Worm (Caenorhabditis elegans) whole organism, late embryonic: ENCODE data around the gene ZK792.7.

Experiments used
- C08G9.2 ChIP-seq: sonication (generic microtip); optimal IDR thresholded peaks from 2 replicates; lab custom pipeline; 2016; ENCODE audit warnings: mild to moderate bottlenecking, missing genetic modification characterization, moderate library complexity, missing compliant biosample characterization
- C38D4.7 ChIP-seq: fragments of 200-800 bp; sonication (Bioruptor generic); optimal IDR thresholded peaks from 2 replicates; lab custom pipeline; 2018; ENCODE audit warnings: mild to moderate bottlenecking, missing genetic modification characterization, moderate library complexity, missing compliant biosample characterization
- K09A11.1 ChIP-seq: sonication (generic microtip); optimal IDR thresholded peaks from 2 replicates; lab custom pipeline; 2017; ENCODE audit warnings: antibody characterized with exemption, mild to moderate bottlenecking, missing genetic modification characterization, missing compliant biosample characterization; ENCODE audit not compliant: insufficient read depth
- ceh-2 ChIP-seq: sonication (generic microtip); optimal IDR thresholded peaks from 2 replicates; lab custom pipeline; 2016; ENCODE audit warnings: missing genotype, missing genetic modification characterization, missing compliant biosample characterization
- ceh-30 ChIP-seq: fragments of 150-350 bp; optimal IDR thresholded peaks from 2 replicates; lab custom pipeline; 2014; ENCODE audit warnings: missing biosample characterization, missing genetic modification characterization
- ceh-34 ChIP-seq: sonication (generic microtip); optimal IDR thresholded peaks from 2 replicates; lab custom pipeline; 2016; ENCODE audit warnings: mild to moderate bottlenecking, missing genetic modification characterization, missing compliant biosample characterization
- ceh-48 ChIP-seq: sonication (generic microtip); optimal IDR thresholded peaks from 2 replicates; lab custom pipeline; 2016; ENCODE audit warnings: missing genetic modification characterization, inconsistent platforms, missing compliant biosample characterization
- ceh-6 ChIP-seq: fragments of 200-800 bp; sonication (Bioruptor generic); optimal IDR thresholded peaks from 2 replicates; lab custom pipeline; 2018; ENCODE audit warnings: mild to moderate bottlenecking, missing genetic modification characterization, missing compliant biosample characterization
- dmd-4 ChIP-seq: sonication (generic microtip); optimal IDR thresholded peaks from 2 replicates; lab custom pipeline; 2016; ENCODE audit warnings: borderline replicate concordance, missing genetic modification characterization, missing compliant biosample characterization
- dve-1 ChIP-seq: sonication (generic microtip); optimal IDR thresholded peaks from 2 replicates; lab custom pipeline; 2017; ENCODE audit warnings: antibody characterized with exemption, mild to moderate bottlenecking, missing genetic modification characterization, missing compliant biosample characterization
- elt-4 ChIP-seq: sonication (generic microtip); optimal IDR thresholded peaks from 2 replicates; lab custom pipeline; 2016; ENCODE audit warnings: missing genetic modification characterization, missing compliant biosample characterization
- hlh-30 ChIP-seq: sonication (generic microtip); optimal IDR thresholded peaks from 2 replicates; lab custom pipeline; 2017; ENCODE audit warnings: antibody characterized with exemption, missing genetic modification characterization, missing compliant biosample characterization; ENCODE audit not compliant: insufficient read depth
- hlh-6 ChIP-seq: sonication (generic microtip); optimal IDR thresholded peaks from 2 replicates; lab custom pipeline; 2016; ENCODE audit warnings: missing genotype, missing genetic modification characterization, missing compliant biosample characterization
- nhr-232 ChIP-seq: sonication (generic microtip); optimal IDR thresholded peaks from 2 replicates; lab custom pipeline; 2016; ENCODE audit warnings: missing genetic modification characterization, missing compliant biosample characterization
- pat-9 ChIP-seq: fragments of 200-800 bp; sonication (Bioruptor generic); optimal IDR thresholded peaks from 2 replicates; lab custom pipeline; 2018; ENCODE audit warnings: mild to moderate bottlenecking, missing genetic modification characterization, moderate library complexity, missing compliant biosample characterization
- pax-1 ChIP-seq: fragments of 150-350 bp; optimal IDR thresholded peaks from 2 replicates; lab custom pipeline; 2014; ENCODE audit warnings: missing biosample characterization, missing genetic modification characterization
- pha-2 ChIP-seq: sonication (generic microtip); optimal IDR thresholded peaks from 2 replicates; lab custom pipeline; 2017; ENCODE audit warnings: mild to moderate bottlenecking, missing genetic modification characterization, missing compliant biosample characterization
- pqm-1 ChIP-seq: sonication (generic microtip); optimal IDR thresholded peaks from 2 replicates; lab custom pipeline; 2016; ENCODE audit warnings: missing genetic modification characterization, missing compliant biosample characterization
- sox-4 ChIP-seq: sonication (generic microtip); optimal IDR thresholded peaks from 2 replicates; lab custom pipeline; 2017; ENCODE audit warnings: mild to moderate bottlenecking, missing genetic modification characterization, inconsistent platforms, missing compliant biosample characterization
- ttx-3 ChIP-seq: sonication (generic microtip); optimal IDR thresholded peaks from 2 replicates; lab custom pipeline; 2016; ENCODE audit warnings: missing genetic modification reagents, missing genetic modification characterization, missing compliant biosample characterization
- unc-55 ChIP-seq: sonication (generic microtip); optimal IDR thresholded peaks from 2 replicates; lab custom pipeline; 2017; ENCODE audit warnings: missing biosample characterization, missing genetic modification reagents, missing genetic modification characterization

ZK792.7 gene

DNA sequence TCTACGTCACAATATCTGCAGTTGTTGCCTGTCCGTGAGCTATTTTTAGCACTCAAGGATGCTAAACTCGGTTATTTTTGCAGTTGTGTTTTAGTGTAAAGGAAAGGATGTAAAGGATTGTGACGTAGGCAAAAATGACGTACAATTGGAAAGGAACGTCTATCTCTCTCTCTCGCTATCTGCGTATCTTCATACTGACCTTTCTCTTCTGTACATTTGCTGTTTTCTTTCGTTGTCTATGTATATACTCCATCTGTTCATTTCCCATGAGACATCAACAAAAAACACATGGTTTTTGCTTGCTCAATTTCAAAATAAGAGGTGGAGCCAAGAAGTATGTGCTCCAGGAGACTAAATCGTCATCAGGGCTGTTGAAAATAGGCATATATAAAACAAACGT, 50.0 kb downstream of the ZK792.7 start:
- TF ChIP-seq hlh-30: peak; percentile 38
- TF ChIP-seq pat-9 (tag; lab: Kevin White, UChicago): no peak

ce11 chrIV:11745340-11745739, 51.1 kb downstream of the ZK792.7 start, which contains the start of gene gem-4:
gem-4 (plus strand) TSS chrIV:11745640.
- TF ChIP-seq hlh-6 (tag; lab: Kevin White, UChicago) (no peak), elt-4 (tag; lab: Kevin White, UChicago) (no peak), ttx-3 (no peak), pqm-1 (tag; lab: Kevin White, UChicago) (no peak), nhr-232 (tag; lab: Kevin White, UChicago) (no peak), ceh-2 (tag; lab: Kevin White, UChicago) (no peak), dve-1 (tag; lab: Kevin White, UChicago) (no peak), unc-55 (GFP tag; lab: Kevin White, UChicago) (no peak), ceh-34 (tag; lab: Kevin White, UChicago) (no peak), pha-2 (tag; lab: Kevin White, UChicago) (no peak), C08G9.2 (no peak), dmd-4 (tag; lab: Kevin White, UChicago) (no peak), C38D4.7 (GFP tag; lab: Kevin White, UChicago) (no peak), ceh-48 (tag; lab: Kevin White, UChicago) (no peak), K09A11.1 (no peak), ceh-30 (no peak), pax-1 (no peak), ceh-6 (GFP tag; lab: Kevin White, UChicago) (no peak), sox-4 (tag; lab: Kevin White, UChicago) (no peak)
